Fruit fly (Drosophila melanogaster) whole organism, adult: Measurements from ENCODE around the gene ninaE.

ENCODE experiments used
- CG1620 ChIP-seq: fragments of 200-800 bp; sonication (Bioruptor generic); optimal IDR thresholded peaks from 2 replicates; lab custom pipeline; 2016; ENCODE audit warnings: missing biosample characterization, missing genetic modification characterization
- CG33017 ChIP-seq: fragments of 200-800 bp; sonication (Bioruptor generic); optimal IDR thresholded peaks from 2 replicates; lab custom pipeline; 2018; ENCODE audit warnings: missing biosample characterization, mild to moderate bottlenecking, missing genetic modification characterization, moderate library complexity
- CG5204 ChIP-seq: fragments of 200-800 bp; sonication (Bioruptor generic); optimal IDR thresholded peaks from 2 replicates; lab custom pipeline; 2016; ENCODE audit warnings: missing biosample characterization, missing genetic modification characterization
- bab1 ChIP-seq: fragments of 200-800 bp; sonication (Bioruptor generic); optimal IDR thresholded peaks from 3 replicates; lab custom pipeline; 2019; ENCODE audit warnings: missing biosample characterization, mild to moderate bottlenecking, missing genetic modification characterization, moderate library complexity
- cnc ChIP-seq, 2 experiments: fragments of >200 bp; optimal IDR thresholded peaks; 2 replicates each; lab custom pipeline; 2017
- kay ChIP-seq: fragments of 200-800 bp; sonication (Bioruptor generic); peaks from one replicate; lab custom pipeline; 2016; ENCODE audit warnings: missing biosample characterization, missing genetic modification characterization, borderline replicate concordance

- no peak for TF ChIP-seq kay (GFP tag; lab: Kevin White, UChicago)
- no peak for TF ChIP-seq CG5204 (GFP tag; lab: Kevin White, UChicago)
- no peak for TF ChIP-seq CG1620 (GFP tag; lab: Kevin White, UChicago)
- TF ChIP-seq CG33017, result no peak
- TF ChIP-seq cnc (optimal IDR thresholded peaks at IDR 0.05; lab: Kevin White, UChicago), result no peak
- TF ChIP-seq bab1 (GFP tag; lab: Kevin White, UChicago), result no peak
Measured at dm6 chr3R:19928544-19928943, 40.5 kb upstream of the ninaE start, which contains the start of gene CG4459.
